Worm (Caenorhabditis elegans): ENCODE measurements around the gene rer-1.

ce11 chrII:8859596-8859995, 48.4 kb downstream of the rer-1 start, which contains the start of gene snb-6:
- no peak for TF ChIP-seq ref-1 (GFP tag; conservative IDR thresholded peaks at IDR 0.05)
- TF ChIP-seq cog-1 (tag; optimal IDR thresholded peaks at IDR 0.05), result no peak
- no peak for TF ChIP-seq klf-2 (GFP tag; conservative IDR thresholded peaks at IDR 0.05)
- TF ChIP-seq ztf-29 (GFP tag; IDR thresholded peaks at IDR 0.05), result no peak
- TF ChIP-seq flt-1 (GFP tag; IDR thresholded peaks at IDR 0.05), result no peak
- TF ChIP-seq tab-1 (GFP tag; IDR thresholded peaks at IDR 0.05), result no peak
- no peak for TF ChIP-seq med-1 (GFP tag; optimal IDR thresholded peaks at IDR 0.05; ENCODE audit: insufficient read depth)
- no peak for TF ChIP-seq ztf-23 (GFP tag; IDR thresholded peaks at IDR 0.05)
- TF ChIP-seq T22C8.4 (GFP tag; IDR thresholded peaks at IDR 0.05), result no peak
